Fruit fly (Drosophila melanogaster) whole organism, embryonic: Measurements from ENCODE around the gene Ing5.
A peak's percentile ranks its signal among the peaks of the same experiment; 100 is the strongest.

ENCODE experiments used
- B-H2 ChIP-seq: fragments of 200-800 bp; sonication (Bioruptor generic); optimal IDR thresholded peaks from 2 replicates; lab custom pipeline; 2018; ENCODE audit warnings: missing biosample characterization, mild to moderate bottlenecking, missing genetic modification characterization
- C15 ChIP-seq: fragments of 200-800 bp; sonication (Bioruptor generic); IDR thresholded peaks from 3 replicates; pipeline ENCODE4 v1.3.6; 2022; ENCODE audit warnings: missing biosample characterization, missing genetic modification characterization
- CG10147 ChIP-seq: fragments of 200-800 bp; sonication (Bioruptor generic); optimal IDR thresholded peaks from 2 replicates; lab custom pipeline; 2019; ENCODE audit warnings: missing biosample characterization, mild to moderate bottlenecking, missing genetic modification characterization, moderate library complexity
- CG10366 ChIP-seq: fragments of 200-800 bp; sonication (Bioruptor generic); IDR thresholded peaks from 2 replicates; pipeline ENCODE4 v1.3.6; 2022; ENCODE audit warnings: missing biosample characterization, missing genetic modification characterization
- CG11093 ChIP-seq: fragments of 200-800 bp; sonication (Bioruptor generic); IDR thresholded peaks from 3 replicates; pipeline ENCODE4 v1.3.6; 2022; ENCODE audit warnings: missing biosample characterization, missing genetic modification characterization
- CG11247 ChIP-seq: fragments of 200-800 bp; sonication (Bioruptor generic); IDR thresholded peaks from 2 replicates; pipeline ENCODE4 v1.3.6; 2022; ENCODE audit warnings: missing biosample characterization, missing genetic modification characterization
- CG11504 ChIP-seq: fragments of 200-800 bp; sonication (Bioruptor generic); optimal IDR thresholded peaks from 3 replicates; lab custom pipeline; 2019; ENCODE audit warnings: missing biosample characterization, mild to moderate bottlenecking, missing genetic modification characterization, moderate library complexity
- CG13296 ChIP-seq: fragments of 200-800 bp; sonication (Bioruptor generic); optimal IDR thresholded peaks from 3 replicates; lab custom pipeline; 2018; ENCODE audit warnings: missing biosample characterization, mild to moderate bottlenecking, missing genetic modification characterization
- CG13894 ChIP-seq: fragments of 200-800 bp; sonication (Bioruptor generic); optimal IDR thresholded peaks from 3 replicates; lab custom pipeline; 2018; ENCODE audit warnings: missing biosample characterization, mild to moderate bottlenecking, missing genetic modification characterization, moderate library complexity
- CG15601 ChIP-seq: fragments of 200-800 bp; sonication (Bioruptor generic); optimal IDR thresholded peaks from 3 replicates; lab custom pipeline; 2019; ENCODE audit warnings: missing biosample characterization, mild to moderate bottlenecking, missing genetic modification characterization, moderate library complexity
- CG15696 ChIP-seq: fragments of 200-800 bp; sonication (Bioruptor generic); optimal IDR thresholded peaks from 2 replicates; lab custom pipeline; 2019; ENCODE audit warnings: missing biosample characterization, mild to moderate bottlenecking, missing genetic modification characterization, moderate library complexity
- CG1602 ChIP-seq: fragments of 200-800 bp; sonication (Bioruptor generic); optimal IDR thresholded peaks from 3 replicates; lab custom pipeline; 2016; ENCODE audit warnings: missing biosample characterization, missing genetic modification characterization
- CG1603 ChIP-seq: fragments of 200-800 bp; sonication (Bioruptor generic); optimal IDR thresholded peaks from 2 replicates; lab custom pipeline; 2019; ENCODE audit warnings: missing biosample characterization, mild to moderate bottlenecking, missing genetic modification characterization, moderate library complexity
- CG18476 ChIP-seq: fragments of 200-800 bp; sonication (Bioruptor generic); optimal IDR thresholded peaks from 2 replicates; lab custom pipeline; 2016; ENCODE audit warnings: missing biosample characterization, mild to moderate bottlenecking, missing genetic modification characterization
- CG18619 ChIP-seq: fragments of 200-800 bp; sonication (Bioruptor generic); optimal IDR thresholded peaks from 3 replicates; lab custom pipeline; 2017; ENCODE audit warnings: missing biosample characterization, mild to moderate bottlenecking, missing genetic modification characterization
- CG32532 ChIP-seq: fragments of 200-800 bp; sonication (Bioruptor generic); IDR thresholded peaks from 2 replicates; pipeline ENCODE4 v1.3.6; 2022; ENCODE audit warnings: missing biosample characterization, missing genetic modification characterization
- CG33213 ChIP-seq: fragments of 200-800 bp; sonication (Bioruptor generic); optimal IDR thresholded peaks from 3 replicates; lab custom pipeline; 2016; ENCODE audit warnings: missing biosample characterization, missing genetic modification characterization
- CG34376 ChIP-seq: fragments of 200-800 bp; sonication (Bioruptor generic); optimal IDR thresholded peaks from 2 replicates; lab custom pipeline; 2018; ENCODE audit warnings: missing biosample characterization, mild to moderate bottlenecking, missing genetic modification characterization
- CG4707 ChIP-seq: fragments of 200-800 bp; sonication (Bioruptor generic); optimal IDR thresholded peaks from 2 replicates; lab custom pipeline; 2018; ENCODE audit warnings: missing biosample characterization, mild to moderate bottlenecking, missing genetic modification characterization, moderate library complexity
- CG7928 ChIP-seq: fragments of 200-800 bp; sonication (Bioruptor generic); optimal IDR thresholded peaks from 2 replicates; lab custom pipeline; 2017; ENCODE audit warnings: missing biosample characterization, mild to moderate bottlenecking, missing genetic modification characterization
- CG8944 ChIP-seq: fragments of 200-800 bp; sonication (Bioruptor generic); optimal IDR thresholded peaks from 3 replicates; lab custom pipeline; 2016; ENCODE audit warnings: missing biosample characterization, missing genetic modification characterization
- CG9215 ChIP-seq: fragments of 200-800 bp; sonication (Bioruptor generic); IDR thresholded peaks from 2 replicates; pipeline ENCODE4 v1.3.6; 2022; ENCODE audit warnings: missing biosample characterization, missing genetic modification characterization
- Chrac-16 ChIP-seq: fragments of 200-800 bp; sonication (Bioruptor generic); optimal IDR thresholded peaks from 3 replicates; lab custom pipeline; 2016; ENCODE audit warnings: missing biosample characterization, missing genetic modification characterization
- D19A ChIP-seq: fragments of 200-800 bp; optimal IDR thresholded peaks from 3 replicates; lab custom pipeline; 2019; ENCODE audit warnings: missing biosample characterization, mild to moderate bottlenecking, missing genetic modification characterization, moderate library complexity
- HLH54F ChIP-seq: fragments of 200-800 bp; sonication (Bioruptor generic); optimal IDR thresholded peaks from 3 replicates; lab custom pipeline; 2016; ENCODE audit warnings: missing biosample characterization, missing genetic modification characterization
- Hand ChIP-seq: fragments of 200-800 bp; sonication (Bioruptor generic); optimal IDR thresholded peaks from 2 replicates; lab custom pipeline; 2017; ENCODE audit warnings: mild to moderate bottlenecking, missing biosample characterization, missing genetic modification reagents, missing genetic modification characterization
- HmgD ChIP-seq: fragments of 200-800 bp; sonication (Bioruptor generic); optimal IDR thresholded peaks from 3 replicates; lab custom pipeline; 2016; ENCODE audit warnings: missing biosample characterization, missing genetic modification characterization
- Med ChIP-seq: fragments of 200-800 bp; sonication (Bioruptor generic); peaks from one replicate; lab custom pipeline; 2016; ENCODE audit warnings: missing biosample characterization, missing genetic modification characterization, mild to moderate bottlenecking, inconsistent platforms, moderate library complexity
- NFAT ChIP-seq: fragments of 200-800 bp; sonication (Bioruptor generic); IDR thresholded peaks from 2 replicates; pipeline ENCODE4 v1.3.6; 2022; ENCODE audit warnings: missing biosample characterization, missing genetic modification characterization
- Nf-YC ChIP-seq: fragments of 200-800 bp; optimal IDR thresholded peaks from 3 replicates; lab custom pipeline; 2019; ENCODE audit warnings: missing biosample characterization, mild to moderate bottlenecking, missing genetic modification characterization, moderate library complexity
- NfI ChIP-seq: fragments of 200-800 bp; sonication (Bioruptor generic); optimal IDR thresholded peaks from 3 replicates; lab custom pipeline; 2018; ENCODE audit warnings: missing biosample characterization, mild to moderate bottlenecking, missing genetic modification characterization, moderate library complexity
- Pdp1 ChIP-seq, 2 experiments: fragments of 200-800 bp; sonication (Bioruptor generic); optimal IDR thresholded peaks; 3 replicates each; lab custom pipeline; 2016; ENCODE audit warnings: missing biosample characterization in 2 of 2, missing genetic modification characterization in 2 of 2, mild to moderate bottlenecking in 1 of 2, moderate library complexity in 1 of 2
- Side ChIP-seq: fragments of 200-800 bp; sonication (Bioruptor generic); optimal IDR thresholded peaks from 2 replicates; lab custom pipeline; 2016; ENCODE audit warnings: missing biosample characterization, missing genetic modification characterization
- Sox100B ChIP-seq: fragments of 200-800 bp; sonication (Bioruptor generic); optimal IDR thresholded peaks from 3 replicates; lab custom pipeline; 2018; ENCODE audit warnings: missing biosample characterization, mild to moderate bottlenecking, missing genetic modification characterization
- Usf ChIP-seq: fragments of 200-800 bp; sonication (Bioruptor generic); optimal IDR thresholded peaks from 2 replicates; lab custom pipeline; 2017; ENCODE audit warnings: missing genotype, missing biosample characterization, missing genetic modification characterization
- Xbp1 ChIP-seq: fragments of 200-800 bp; sonication (Bioruptor generic); optimal IDR thresholded peaks from 3 replicates; lab custom pipeline; 2016; ENCODE audit warnings: missing biosample characterization, mild to moderate bottlenecking, missing genetic modification characterization
- ara ChIP-seq: fragments of 200-800 bp; sonication (Bioruptor generic); IDR thresholded peaks from 2 replicates; pipeline ENCODE4 v1.3.6; 2022; ENCODE audit warnings: missing biosample characterization, missing genetic modification characterization
- bsh ChIP-seq, 2 experiments: fragments of 200-800 bp; sonication (Bioruptor generic); optimal IDR thresholded peaks; 2 replicates each; lab custom pipeline; 2017 to 2018; ENCODE audit warnings: mild to moderate bottlenecking in 2 of 2, missing biosample characterization in 2 of 2, missing genetic modification characterization in 2 of 2, moderate library complexity in 1 of 2
- h ChIP-seq: fragments of >200 bp; optimal IDR thresholded peaks from 2 replicates; lab custom pipeline; 2017
- inv ChIP-seq: fragments of 200-800 bp; sonication (Bioruptor generic); IDR thresholded peaks from 2 replicates; pipeline ENCODE4 v1.3.6; 2022; ENCODE audit warnings: missing biosample characterization, missing genetic modification characterization; ENCODE audit not compliant: partially characterized antibody
- lola ChIP-seq, 3 experiments: fragments of >200 bp in 2 of 3; fragments of 200-800 bp in 1 of 3; sonication (Bioruptor generic) in 1 of 3; optimal IDR thresholded peaks; 2 replicates each; lab custom pipeline; 2017 to 2019; ENCODE audit warnings: missing biosample characterization in 3 of 3, missing genetic modification characterization in 3 of 3, mild to moderate bottlenecking in 1 of 3, moderate library complexity in 1 of 3
- maf-S ChIP-seq: fragments of 200-800 bp; sonication (Bioruptor generic); optimal IDR thresholded peaks from 2 replicates; lab custom pipeline; 2016; ENCODE audit warnings: missing biosample characterization, missing genetic modification characterization
- nerfin-1 ChIP-seq: fragments of 200-800 bp; sonication (Bioruptor generic); optimal IDR thresholded peaks from 3 replicates; lab custom pipeline; 2019; ENCODE audit warnings: missing biosample characterization, mild to moderate bottlenecking, missing genetic modification characterization, moderate library complexity
- nmo ChIP-seq: fragments of 200-800 bp; sonication (Bioruptor generic); optimal IDR thresholded peaks from 2 replicates; lab custom pipeline; 2018; ENCODE audit warnings: missing biosample characterization, mild to moderate bottlenecking, missing genetic modification characterization, moderate library complexity
- odd ChIP-seq: fragments of 200-800 bp; sonication (Bioruptor generic); optimal IDR thresholded peaks from 2 replicates; lab custom pipeline; 2017; ENCODE audit warnings: missing biosample characterization, mild to moderate bottlenecking, missing genetic modification characterization
- peb ChIP-seq: fragments of 200-800 bp; sonication (Bioruptor generic); IDR thresholded peaks from 2 replicates; pipeline ENCODE4 v1.3.6; 2022; ENCODE audit warnings: missing biosample characterization, missing genetic modification characterization
- pum ChIP-seq: fragments of 200-800 bp; sonication (Bioruptor generic); optimal IDR thresholded peaks from 2 replicates; lab custom pipeline; 2016; ENCODE audit warnings: missing biosample characterization, missing genetic modification characterization
- scrt ChIP-seq: fragments of 200-800 bp; sonication (Bioruptor generic); optimal IDR thresholded peaks from 2 replicates; lab custom pipeline; 2018; ENCODE audit warnings: missing biosample characterization, mild to moderate bottlenecking, missing genetic modification characterization, moderate library complexity
- sd ChIP-seq: fragments of 200-800 bp; sonication (Bioruptor generic); optimal IDR thresholded peaks from 3 replicates; lab custom pipeline; 2018; ENCODE audit warnings: missing biosample characterization, mild to moderate bottlenecking, missing genetic modification characterization, moderate library complexity
- sima ChIP-seq: fragments of 200-800 bp; sonication (Bioruptor generic); optimal IDR thresholded peaks from 2 replicates; lab custom pipeline; 2016; ENCODE audit warnings: missing biosample characterization, missing genetic modification characterization
- z ChIP-seq: fragments of 200-800 bp; sonication (Bioruptor generic); IDR thresholded peaks from 3 replicates; pipeline ENCODE4 v1.3.6; 2022; ENCODE audit warnings: missing biosample characterization, missing genetic modification characterization

Gene Ing5

DNA sequence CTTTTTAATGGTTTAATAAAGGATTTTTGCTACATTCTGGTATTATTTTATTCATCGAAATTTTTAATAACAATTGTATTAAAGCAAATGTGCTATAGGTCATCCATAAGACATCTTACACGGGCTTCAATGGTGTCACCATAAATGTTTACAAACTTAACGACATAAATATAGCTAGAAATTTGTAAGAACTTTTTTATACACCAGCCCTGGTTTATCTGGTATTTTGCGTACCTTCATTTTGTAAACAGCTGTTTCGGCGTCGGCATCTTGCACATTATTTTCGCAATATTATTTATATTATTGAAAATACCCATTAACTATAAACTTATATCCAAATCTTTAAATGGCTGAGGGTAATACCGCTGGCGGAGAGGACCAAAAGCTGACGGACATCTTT, 19.7 kb downstream of the Ing5 start, which contains the start of gene Tap42 (continued):
- TF ChIP-seq odd (no peak), CG4707 (GFP tag; lab: Kevin White, UChicago) (no peak), CG7928 (GFP tag; lab: Kevin White, UChicago) (peak; percentile 89), CG1603 (tag; lab: Kevin White, UChicago) (no peak), CG34376 (GFP tag; lab: Kevin White, UChicago) (peak; percentile 35), CG8944 (GFP tag; lab: Kevin White, UChicago) (no peak), ara (GFP tag; lab: Robert Waterston, UW) (no peak), CG15696 (tag; lab: Kevin White, UChicago) (peak; percentile 11), sd (tag; lab: Kevin White, UChicago) (no peak), CG32532 (no peak; the same call in 1 of the 2 replicates), CG15601 (tag; lab: Kevin White, UChicago) (peak; percentile 1), sima (GFP tag; lab: Kevin White, UChicago) (no peak), CG10147 (peak; percentile 0), pum (GFP tag; lab: Kevin White, UChicago) (no peak), C15 (GFP tag; lab: Robert Waterston, UW) (no peak), HmgD (GFP tag; lab: Kevin White, UChicago) (no peak), CG13894 (tag; lab: Kevin White, UChicago) (peak; percentile 31), h (lab: Kevin White, UChicago) (no peak), Side (GFP tag; lab: Kevin White, UChicago) (no peak), CG11247 (no peak), z (GFP tag; lab: Robert Waterston, UW) (no peak), D19A (no peak), bsh (GFP tag; optimal IDR thresholded peaks at IDR 0.05; lab: Kevin White, UChicago) (peak in 1 of 2 experiments; percentile 13), CG13296 (GFP tag; lab: Kevin White, UChicago) (peak; percentile 33), CG1602 (GFP tag; lab: Kevin White, UChicago) (peak; percentile 4), Usf (GFP tag; lab: Kevin White, UChicago) (no peak), CG33213 (no peak), Chrac-16 (GFP tag; lab: Kevin White, UChicago) (no peak), nmo (peak; percentile 20), Pdp1 (GFP tag; optimal IDR thresholded peaks at IDR 0.05; lab: Kevin White, UChicago) (no peak), NFAT (GFP tag; lab: Robert Waterston, UW) (no peak), Sox100B (GFP tag; lab: Kevin White, UChicago) (no peak), NfI (no peak), nerfin-1 (peak; percentile 41), Xbp1 (GFP tag; lab: Kevin White, UChicago) (peak; percentile 28), CG18476 (GFP tag; lab: Kevin White, UChicago) (no peak), CG10366 (GFP tag; lab: Robert Waterston, UW) (peak; percentile 23; the same call in 1 of the 2 replicates), peb (GFP tag; lab: Robert Waterston, UW) (no peak), CG11093 (no peak), inv (no peak), Nf-YC (peak; percentile 34), CG11504 (tag; lab: Kevin White, UChicago) (peak; percentile 43), CG9215 (GFP tag; lab: Robert Waterston, UW) (no peak), B-H2 (peak; percentile 26), HLH54F (GFP tag; lab: Kevin White, UChicago) (no peak), Med (GFP tag; lab: Kevin White, UChicago) (peak; percentile 86), CG18619 (GFP tag; lab: Kevin White, UChicago) (no peak), scrt (GFP tag; lab: Kevin White, UChicago) (peak; percentile 25), maf-S (GFP tag; lab: Kevin White, UChicago) (no peak), lola (GFP tag; optimal IDR thresholded peaks at IDR 0.05; lab: Kevin White, UChicago) (peak in 1 of 3 experiments; percentile 20), Hand (no peak)
